Fruit fly (Drosophila melanogaster) whole organism, embryonic: Measurements from ENCODE around the gene CG7173.
A peak's percentile ranks its signal among the peaks of the same experiment; 100 is the strongest.

Experiments
- Antp ChIP-seq: fragments of 200-800 bp; sonication (Bioruptor generic); optimal IDR thresholded peaks from 3 replicates; lab custom pipeline; 2016; ENCODE audit warnings: missing biosample characterization, missing genetic modification characterization
- CG10274 ChIP-seq: fragments of 200-800 bp; sonication (Bioruptor generic); optimal IDR thresholded peaks from 3 replicates; lab custom pipeline; 2017; ENCODE audit warnings: missing biosample characterization, mild to moderate bottlenecking, missing genetic modification characterization
- CG10462 ChIP-seq: fragments of 200-800 bp; sonication (Bioruptor generic); optimal IDR thresholded peaks from 2 replicates; lab custom pipeline; 2016; ENCODE audit warnings: missing biosample characterization, missing genetic modification characterization
- CG13287 ChIP-seq: fragments of 200-800 bp; sonication (Bioruptor generic); IDR thresholded peaks from 2 replicates; pipeline ENCODE4 v1.3.6; 2022; ENCODE audit warnings: missing biosample characterization, missing genetic modification characterization; ENCODE audit not compliant: partially characterized antibody
- CG14965 ChIP-seq: fragments of 200-800 bp; sonication (Bioruptor generic); optimal IDR thresholded peaks from 2 replicates; lab custom pipeline; 2016; ENCODE audit warnings: missing biosample characterization, missing genetic modification characterization, borderline replicate concordance
- CG16813 ChIP-seq: fragments of 200-800 bp; sonication (Bioruptor generic); IDR thresholded peaks from 3 replicates; pipeline ENCODE4 v1.3.6; 2022; ENCODE audit warnings: missing biosample characterization, missing genetic modification characterization; ENCODE audit not compliant: partially characterized antibody
- CG17186 ChIP-seq: fragments of 200-800 bp; sonication (Bioruptor generic); optimal IDR thresholded peaks from 3 replicates; lab custom pipeline; 2017; ENCODE audit warnings: missing biosample characterization, missing genetic modification reagents, missing genetic modification characterization
- CG18619 ChIP-seq: fragments of 200-800 bp; sonication (Bioruptor generic); optimal IDR thresholded peaks from 3 replicates; lab custom pipeline; 2017; ENCODE audit warnings: missing biosample characterization, mild to moderate bottlenecking, missing genetic modification characterization
- CG18764 ChIP-seq: fragments of 200-800 bp; sonication (Bioruptor generic); optimal IDR thresholded peaks from 3 replicates; lab custom pipeline; 2016; ENCODE audit warnings: missing biosample characterization, missing genetic modification characterization
- CG3065 ChIP-seq: fragments of 200-800 bp; sonication (Bioruptor generic); optimal IDR thresholded peaks from 2 replicates; lab custom pipeline; 2016; ENCODE audit warnings: missing biosample characterization, missing genetic modification characterization
- CG31441 ChIP-seq: fragments of 200-800 bp; sonication (Bioruptor generic); IDR thresholded peaks from 2 replicates; pipeline ENCODE4 v1.3.6; 2022; ENCODE audit warnings: missing biosample characterization, missing genetic modification characterization
- CG3407 ChIP-seq: fragments of 200-800 bp; sonication (Bioruptor generic); optimal IDR thresholded peaks from 2 replicates; lab custom pipeline; 2018; ENCODE audit warnings: missing biosample characterization, mild to moderate bottlenecking, missing genetic modification characterization
- CG34422 ChIP-seq: fragments of 200-800 bp; sonication (Bioruptor generic); IDR thresholded peaks from 3 replicates; pipeline ENCODE4 v1.3.6; 2022; ENCODE audit warnings: missing biosample characterization, missing genetic modification characterization
- CG4360 ChIP-seq: fragments of 200-800 bp; sonication (Bioruptor generic); IDR thresholded peaks from 2 replicates; pipeline ENCODE4 v1.3.6; 2022; ENCODE audit warnings: missing biosample characterization, missing genetic modification characterization
- CG4707 ChIP-seq: fragments of 200-800 bp; sonication (Bioruptor generic); optimal IDR thresholded peaks from 2 replicates; lab custom pipeline; 2018; ENCODE audit warnings: missing biosample characterization, mild to moderate bottlenecking, missing genetic modification characterization, moderate library complexity
- CG5180 ChIP-seq: fragments of 200-800 bp; sonication (Bioruptor generic); optimal IDR thresholded peaks from 3 replicates; lab custom pipeline; 2017; ENCODE audit warnings: missing biosample characterization, missing genetic modification characterization, mild to moderate bottlenecking, moderate library complexity, missing genetic modification reagents
- CG7963 ChIP-seq: fragments of 200-800 bp; sonication (Bioruptor generic); IDR thresholded peaks from 3 replicates; pipeline ENCODE4 v1.3.6; 2022; ENCODE audit warnings: missing biosample characterization, missing genetic modification characterization; ENCODE audit not compliant: partially characterized antibody
- CG8089 ChIP-seq: fragments of 200-800 bp; sonication (Bioruptor generic); optimal IDR thresholded peaks from 3 replicates; lab custom pipeline; 2016; ENCODE audit warnings: missing biosample characterization, missing genetic modification characterization
- CrebB ChIP-seq: fragments of 200-800 bp; sonication (Bioruptor generic); optimal IDR thresholded peaks from 3 replicates; lab custom pipeline; 2018; ENCODE audit warnings: missing biosample characterization, mild to moderate bottlenecking, missing genetic modification characterization
- D ChIP-seq, 2 experiments: fragments of 200-800 bp in 1 of 2; fragments of >200 bp in 1 of 2; sonication (Bioruptor generic) in 1 of 2; optimal IDR thresholded peaks; 2 replicates in 1 of 2; 3 replicates in 1 of 2; lab custom pipeline; 2017; ENCODE audit warnings: mild to moderate bottlenecking in 1 of 2, missing biosample characterization in 1 of 2, missing genetic modification characterization in 1 of 2, missing genetic modification reagents in 1 of 2
- Elba2 ChIP-seq: fragments of 200-800 bp; sonication (Bioruptor generic); optimal IDR thresholded peaks from 3 replicates; lab custom pipeline; 2016; ENCODE audit warnings: missing biosample characterization, missing genetic modification characterization
- HLH4C ChIP-seq: fragments of 200-800 bp; sonication (Bioruptor generic); IDR thresholded peaks from 3 replicates; pipeline ENCODE4 v1.3.6; 2022; ENCODE audit warnings: missing biosample characterization, missing genetic modification characterization; ENCODE audit not compliant: partially characterized antibody
- HLHmδ ChIP-seq: fragments of 200-800 bp; sonication (Bioruptor generic); optimal IDR thresholded peaks from 2 replicates; lab custom pipeline; 2018; ENCODE audit warnings: missing biosample characterization, mild to moderate bottlenecking, missing genetic modification characterization, moderate library complexity
- Hand ChIP-seq: fragments of 200-800 bp; sonication (Bioruptor generic); optimal IDR thresholded peaks from 2 replicates; lab custom pipeline; 2017; ENCODE audit warnings: mild to moderate bottlenecking, missing biosample characterization, missing genetic modification reagents, missing genetic modification characterization
- MTF-1 ChIP-seq: fragments of 200-800 bp; sonication (Bioruptor generic); optimal IDR thresholded peaks from 2 replicates; lab custom pipeline; 2018; ENCODE audit warnings: missing biosample characterization, mild to moderate bottlenecking, missing genetic modification characterization, borderline replicate concordance
- Med ChIP-seq: fragments of 200-800 bp; sonication (Bioruptor generic); peaks from one replicate; lab custom pipeline; 2016; ENCODE audit warnings: missing biosample characterization, missing genetic modification characterization, mild to moderate bottlenecking, inconsistent platforms, moderate library complexity
- Neu2 ChIP-seq: fragments of 200-800 bp; sonication (Bioruptor generic); optimal IDR thresholded peaks from 3 replicates; lab custom pipeline; 2016; ENCODE audit warnings: missing biosample characterization, missing genetic modification characterization, borderline replicate concordance
- Side ChIP-seq: fragments of 200-800 bp; sonication (Bioruptor generic); optimal IDR thresholded peaks from 2 replicates; lab custom pipeline; 2016; ENCODE audit warnings: missing biosample characterization, missing genetic modification characterization
- Six4 ChIP-seq: fragments of 200-800 bp; sonication (Bioruptor generic); optimal IDR thresholded peaks from 2 replicates; lab custom pipeline; 2016; ENCODE audit warnings: missing biosample characterization, missing genetic modification characterization
- Sry-δ ChIP-seq: fragments of 200-800 bp; sonication (Bioruptor generic); optimal IDR thresholded peaks from 2 replicates; lab custom pipeline; 2016; ENCODE audit warnings: missing biosample characterization, missing genetic modification characterization
- Tbp ChIP-seq: fragments of >200 bp; optimal IDR thresholded peaks from 2 replicates; lab custom pipeline; 2018; ENCODE audit warnings: missing biosample characterization, missing genetic modification characterization
- Trl ChIP-seq, 3 experiments: fragments of >200 bp in 2 of 3; fragments of 200-800 bp in 1 of 3; sonication (Bioruptor generic) in 1 of 3; optimal IDR thresholded peaks; 2 replicates in 1 of 3; 3 replicates in 2 of 3; lab custom pipeline; 2016 to 2017; ENCODE audit warnings: missing biosample characterization in 1 of 3, missing genetic modification characterization in 1 of 3
- amos ChIP-seq: fragments of 200-800 bp; sonication (Bioruptor generic); IDR thresholded peaks from 2 replicates; pipeline ENCODE4 v1.3.6; 2022; ENCODE audit warnings: missing biosample characterization, missing genetic modification characterization; ENCODE audit not compliant: partially characterized antibody
- bowl ChIP-seq: fragments of 200-800 bp; sonication (Bioruptor generic); IDR thresholded peaks from 2 replicates; pipeline ENCODE4 v1.3.6; 2022; ENCODE audit warnings: missing biosample characterization, missing genetic modification characterization
- cad ChIP-seq: fragments of >200 bp; optimal IDR thresholded peaks from 2 replicates; lab custom pipeline; 2017; ENCODE audit warnings: missing biosample characterization, missing genetic modification characterization
- ewg ChIP-seq: fragments of 200-800 bp; sonication (Bioruptor generic); optimal IDR thresholded peaks from 3 replicates; lab custom pipeline; 2017; ENCODE audit warnings: mild to moderate bottlenecking, missing biosample characterization, missing genetic modification reagents, missing genetic modification characterization
- fd64A ChIP-seq: fragments of 200-800 bp; sonication (Bioruptor generic); optimal IDR thresholded peaks from 3 replicates; lab custom pipeline; 2018; ENCODE audit warnings: missing biosample characterization, mild to moderate bottlenecking, missing genetic modification characterization
- fu2 ChIP-seq: fragments of 200-800 bp; sonication (Bioruptor generic); optimal IDR thresholded peaks from 2 replicates; lab custom pipeline; 2016; ENCODE audit warnings: missing biosample characterization, missing genetic modification characterization
- gsb ChIP-seq: fragments of 200-800 bp; sonication (Bioruptor generic); IDR thresholded peaks from 2 replicates; pipeline ENCODE4 v1.3.6; 2022; ENCODE audit warnings: missing biosample characterization, missing genetic modification characterization
- ham ChIP-seq: fragments of 200-800 bp; sonication (Bioruptor generic); IDR thresholded peaks from 2 replicates; pipeline ENCODE4 v1.3.6; 2022; ENCODE audit warnings: missing biosample characterization, missing genetic modification characterization
- kah ChIP-seq: fragments of 200-800 bp; sonication (Bioruptor generic); optimal IDR thresholded peaks from 2 replicates; lab custom pipeline; 2018; ENCODE audit warnings: missing biosample characterization, mild to moderate bottlenecking, missing genetic modification characterization
- odd ChIP-seq: fragments of 200-800 bp; sonication (Bioruptor generic); optimal IDR thresholded peaks from 2 replicates; lab custom pipeline; 2017; ENCODE audit warnings: missing biosample characterization, mild to moderate bottlenecking, missing genetic modification characterization
- rib ChIP-seq: fragments of 200-800 bp; sonication (Bioruptor generic); IDR thresholded peaks from 2 replicates; pipeline ENCODE4 v1.3.6; 2022; ENCODE audit warnings: missing biosample characterization, missing genetic modification characterization
- salm ChIP-seq: fragments of 200-800 bp; sonication (Bioruptor generic); optimal IDR thresholded peaks from 2 replicates; lab custom pipeline; 2018; ENCODE audit warnings: missing biosample characterization, mild to moderate bottlenecking, missing genetic modification characterization
- toy ChIP-seq: fragments of 200-800 bp; sonication (Bioruptor generic); IDR thresholded peaks from 2 replicates; pipeline ENCODE4 v1.3.6; 2022; ENCODE audit warnings: missing biosample characterization, missing genetic modification characterization
- ttk ChIP-seq: fragments of 200-800 bp; sonication (Bioruptor generic); IDR thresholded peaks from 2 replicates; pipeline ENCODE4 v2.1.2; 2022; ENCODE audit warnings: missing biosample characterization, missing genetic modification characterization
- unc-4 ChIP-seq: fragments of 200-800 bp; sonication (Bioruptor generic); IDR thresholded peaks from 2 replicates; pipeline ENCODE4 v1.3.6; 2022; ENCODE audit warnings: missing biosample characterization, missing genetic modification characterization; ENCODE audit not compliant: partially characterized antibody
- vfl ChIP-seq: fragments of 200-800 bp; sonication (Bioruptor generic); optimal IDR thresholded peaks from 2 replicates; lab custom pipeline; 2016; ENCODE audit warnings: missing biosample characterization, missing genetic modification characterization

Gene CG7173

dm6 chr3L:21523059-21523836, 34.8 kb downstream of the CG7173 start, which contains the start of gene CG7611 (continued):
- TF ChIP-seq ewg: no peak
- no peak for TF ChIP-seq bowl (GFP tag; lab: Robert Waterston, UW)
- TF ChIP-seq HLHmδ (GFP tag; lab: Kevin White, UChicago): no peak
- no peak for TF ChIP-seq CG5180 (GFP tag; lab: Kevin White, UChicago)
- TF ChIP-seq Med (GFP tag; lab: Kevin White, UChicago): no peak
- peak; percentile 68 for TF ChIP-seq D (optimal IDR thresholded peaks at IDR 0.05; lab: Kevin White, UChicago)
- peak; percentile 8 for TF ChIP-seq D (GFP tag; optimal IDR thresholded peaks at IDR 0.05; lab: Kevin White, UChicago)
- TF ChIP-seq CG3407 (GFP tag; lab: Kevin White, UChicago): no peak
- no peak for TF ChIP-seq ham (GFP tag; lab: Robert Waterston, UW)
- no peak for TF ChIP-seq unc-4 (GFP tag; lab: Robert Waterston, UW)
- no peak for TF ChIP-seq HLH4C
- no peak for TF ChIP-seq Sry-δ (GFP tag; lab: Kevin White, UChicago)
- no peak for TF ChIP-seq gsb (GFP tag; lab: Robert Waterston, UW)
- no peak for TF ChIP-seq CG18619 (GFP tag; lab: Kevin White, UChicago)
- TF ChIP-seq CrebB (tag; lab: Kevin White, UChicago): no peak
- no peak for TF ChIP-seq CG31441
- no peak for TF ChIP-seq fu2 (GFP tag; lab: Kevin White, UChicago)
- no peak for TF ChIP-seq CG4360 (GFP tag; lab: Robert Waterston, UW)
- TF ChIP-seq CG10274: no peak
- no peak for TF ChIP-seq CG16813 (GFP tag; lab: Robert Waterston, UW)
- TF ChIP-seq CG17186 (GFP tag; lab: Kevin White, UChicago): peak; percentile 9
- no peak for TF ChIP-seq Side
- no peak for TF ChIP-seq CG14965
- TF ChIP-seq vfl (GFP tag; lab: Kevin White, UChicago): no peak
- no peak for TF ChIP-seq ttk (GFP tag; lab: Robert Waterston, UW)
- no peak for TF ChIP-seq Antp (GFP tag; lab: Kevin White, UChicago)
- TF ChIP-seq rib (GFP tag; lab: Robert Waterston, UW): no peak
- TF ChIP-seq Trl (optimal IDR thresholded peaks at IDR 0.05; lab: Kevin White, UChicago): no peak
- no peak for TF ChIP-seq Trl (GFP tag; optimal IDR thresholded peaks at IDR 0.05; lab: Kevin White, UChicago)
- TF ChIP-seq Six4 (GFP tag; lab: Kevin White, UChicago): no peak
- no peak for TF ChIP-seq CG10462 (GFP tag; lab: Kevin White, UChicago)
- TF ChIP-seq amos: no peak
- no peak for TF ChIP-seq CG4707 (GFP tag; lab: Kevin White, UChicago)
- no peak for TF ChIP-seq fd64A
- TF ChIP-seq CG8089 (GFP tag; lab: Kevin White, UChicago): no peak
- TF ChIP-seq CG13287 (GFP tag; lab: Robert Waterston, UW): peak; percentile 27; the same call in 1 of the 2 replicates
- no peak for TF ChIP-seq CG18764 (GFP tag; lab: Kevin White, UChicago)
- no peak for TF ChIP-seq Elba2 (GFP tag; lab: Kevin White, UChicago)
- TF ChIP-seq salm (tag; lab: Kevin White, UChicago): no peak
- no peak for TF ChIP-seq cad
- no peak for TF ChIP-seq MTF-1 (GFP tag; lab: Kevin White, UChicago)
- no peak for TF ChIP-seq Hand
- TF ChIP-seq CG34422: no peak; the same call in 2 of the 3 replicates
- no peak for TF ChIP-seq odd (GFP tag; lab: Kevin White, UChicago)
- TF ChIP-seq Tbp (GFP tag; lab: Kevin White, UChicago): no peak
- TF ChIP-seq CG3065: no peak
- TF ChIP-seq Neu2 (GFP tag; lab: Kevin White, UChicago): no peak
- no peak for TF ChIP-seq CG7963
- no peak for TF ChIP-seq toy (GFP tag; lab: Robert Waterston, UW)
- TF ChIP-seq kah: no peak
